Worm (Caenorhabditis elegans): Measurements from ENCODE around the gene pafo-1.
A peak's percentile ranks its signal among the peaks of the same experiment; 100 is the strongest.

The pafo-1 gene

DNA sequence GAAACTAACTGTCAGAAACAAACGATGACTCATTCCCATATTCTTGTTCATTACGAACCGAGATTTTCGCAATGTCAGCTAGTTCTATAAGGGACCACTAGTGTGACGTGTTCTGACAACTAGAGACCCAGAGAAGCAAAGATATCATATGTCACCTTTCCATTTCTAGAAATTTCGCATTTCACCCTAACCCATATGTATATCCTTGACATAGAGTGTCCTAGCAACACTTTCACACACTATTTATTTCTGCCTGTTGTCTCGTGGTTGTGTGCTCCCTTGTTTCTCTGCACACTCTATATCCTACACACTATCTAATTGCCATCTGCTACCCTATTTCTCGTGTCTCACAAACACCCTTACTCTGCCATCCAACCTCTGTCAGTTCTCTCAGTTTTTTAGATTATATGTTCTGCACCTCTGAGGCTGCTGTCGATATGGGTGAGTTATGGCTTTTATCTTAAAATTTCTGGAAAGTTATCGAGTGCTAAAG, 27.5 kb downstream of the pafo-1 start, which contains the start of the genes F38B7.17 and F38B7.3 (continued):
- TF ChIP-seq let-607 (tag; optimal IDR thresholded peaks at IDR 0.05) = no peak
- TF ChIP-seq pbrm-1 (GFP tag; IDR thresholded peaks at IDR 0.05) = no peak
- no peak for TF ChIP-seq ets-4 (GFP tag; optimal IDR thresholded peaks at IDR 0.05)
- TF ChIP-seq egl-44 (GFP tag; IDR thresholded peaks at IDR 0.05) = no peak
- no peak for TF ChIP-seq F55B11.4 (tag; optimal IDR thresholded peaks at IDR 0.05; ENCODE audit: borderline replicate concordance, insufficient read depth)

DNA sequence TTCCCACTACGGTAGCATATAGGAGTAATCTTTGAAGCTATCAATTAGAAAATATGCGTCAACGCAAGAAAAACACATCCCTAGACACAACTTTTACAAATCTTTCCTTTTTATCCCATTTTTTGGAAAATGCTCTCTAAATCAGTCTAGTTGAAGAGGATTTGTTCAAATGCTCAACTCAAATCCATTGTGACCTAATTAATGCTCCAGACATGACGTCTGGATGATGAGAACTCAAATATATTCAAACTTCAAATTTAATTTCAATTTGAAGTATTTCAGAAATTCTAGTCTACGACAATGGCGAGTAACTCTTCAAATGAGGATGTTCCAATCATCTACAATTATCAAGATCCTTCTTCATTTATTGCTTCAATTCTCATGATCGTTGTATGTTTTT, 30.9 kb downstream of the pafo-1 start, which contains the start of gene srx-85:
Gene srx-85, plus strand, starts transcription at position 301 of the 400 bp plus-strand sequence.
- no peak for TF ChIP-seq rpc-1 (optimal IDR thresholded peaks at IDR 0.05)
- TF ChIP-seq rpc-1 (tag; optimal IDR thresholded peaks at IDR 0.05) = no peak
- TF ChIP-seq ztf-26 (tag; optimal IDR thresholded peaks at IDR 0.05) = no peak
- TF ChIP-seq lin-26 (GFP tag; IDR thresholded peaks at IDR 0.05) = no peak
- TF ChIP-seq ets-4 (GFP tag; optimal IDR thresholded peaks at IDR 0.05) = no peak
- TF ChIP-seq dpff-1 (tag; optimal IDR thresholded peaks at IDR 0.05) = no peak
- TF ChIP-seq madf-3 (GFP tag; IDR thresholded peaks at IDR 0.05) = no peak
- TF ChIP-seq ceh-79 (tag; optimal IDR thresholded peaks at IDR 0.05) = no peak
- no peak for TF ChIP-seq egl-18 (GFP tag; IDR thresholded peaks at IDR 0.05)
- TF ChIP-seq ztf-3 (GFP tag; optimal IDR thresholded peaks at IDR 0.05) = no peak

DNA sequence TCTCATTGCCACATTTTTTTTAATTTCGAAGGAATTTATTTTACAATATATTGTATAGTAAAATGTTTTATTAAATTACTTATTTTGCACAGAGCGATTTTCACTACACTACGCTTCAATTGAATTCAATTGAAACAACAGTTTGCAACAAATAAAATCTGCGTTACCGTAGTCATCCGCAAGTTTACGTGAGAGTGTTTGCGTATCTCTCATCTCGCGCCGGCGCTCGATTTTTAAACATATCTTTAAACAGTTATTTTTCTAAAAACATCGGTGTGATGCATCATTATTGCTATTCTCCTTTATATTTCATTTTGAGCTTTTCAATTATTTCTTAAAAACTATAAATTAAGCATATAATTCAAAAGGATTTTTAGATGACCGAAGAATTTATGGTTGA, 32.8 kb downstream of the pafo-1 start, which contains the start of gene duo-1:
Gene duo-1, plus strand, starts transcription at position 371 of the 400 bp plus-strand sequence.
- TF ChIP-seq ztf-3 (GFP tag; optimal IDR thresholded peaks at IDR 0.05) = no peak
- TF ChIP-seq F33H1.4 (GFP tag; IDR thresholded peaks at IDR 0.05) = peak; percentile 66
- TF ChIP-seq ekl-4 (GFP tag; IDR thresholded peaks at IDR 0.05) = 0 out of 2 replicates have a peak, but pooled peaks have one; percentile 51
- no peak for TF ChIP-seq egrh-3 (GFP tag; IDR thresholded peaks at IDR 0.05)
- TF ChIP-seq B0336.3 (GFP tag; IDR thresholded peaks at IDR 0.05) = no peak
- no peak for TF ChIP-seq aptf-3 (GFP tag; IDR thresholded peaks at IDR 0.05)
- TF ChIP-seq B0019.2 (GFP tag; conservative IDR thresholded peaks at IDR 0.05) = no peak
- peak; percentile 95 for TF ChIP-seq efl-1 (GFP tag; optimal IDR thresholded peaks at IDR 0.05)
- TF ChIP-seq dpl-1 (GFP tag; optimal IDR thresholded peaks at IDR 0.05) = peak; percentile 82
- TF ChIP-seq lin-40 (tag; optimal IDR thresholded peaks at IDR 0.05) = no peak
- TF ChIP-seq atf-7 (tag; optimal IDR thresholded peaks at IDR 0.05) = no peak
- peak; percentile 72 for TF ChIP-seq rcor-1 (GFP tag; IDR thresholded peaks at IDR 0.05)
- no peak for TF ChIP-seq lsy-27 (tag; optimal IDR thresholded peaks at IDR 0.05; ENCODE audit: borderline replicate concordance, insufficient read depth)
- no peak for TF ChIP-seq hrde-1 (tag; optimal IDR thresholded peaks at IDR 0.05; ENCODE audit: borderline replicate concordance)
- TF ChIP-seq ztf-28 (GFP tag; IDR thresholded peaks at IDR 0.05) = no peak
- no peak for TF ChIP-seq F39B2.1 (GFP tag; IDR thresholded peaks at IDR 0.05)
- TF ChIP-seq F52B5.7 (tag; optimal IDR thresholded peaks at IDR 0.05) = no peak
- no peak for TF ChIP-seq nhr-80 (tag; optimal IDR thresholded peaks at IDR 0.05)
- TF ChIP-seq pbrm-1 (GFP tag; IDR thresholded peaks at IDR 0.05) = no peak
- TF ChIP-seq F37B4.10 (GFP tag; IDR thresholded peaks at IDR 0.05) = no peak
- no peak for TF ChIP-seq ceh-58 (GFP tag; IDR thresholded peaks at IDR 0.05)
- TF ChIP-seq Y53F4B.3 (GFP tag; IDR thresholded peaks at IDR 0.05) = no peak
- TF ChIP-seq lin-26 (GFP tag; IDR thresholded peaks at IDR 0.05) = no peak
- TF ChIP-seq egl-44 (GFP tag; IDR thresholded peaks at IDR 0.05) = no peak
- no peak for TF ChIP-seq snpc-1.3 (tag; optimal IDR thresholded peaks at IDR 0.05; ENCODE audit: insufficient read depth)
- no peak for TF ChIP-seq chd-7 (tag; optimal IDR thresholded peaks at IDR 0.05)
- no peak for TF ChIP-seq aptf-2 (GFP tag; conservative IDR thresholded peaks at IDR 0.05)
- TF ChIP-seq mcd-1 (GFP tag; IDR thresholded peaks at IDR 0.05) = no peak
- peak; percentile 88 for TF ChIP-seq madf-8 (GFP tag; conservative IDR thresholded peaks at IDR 0.05)
- TF ChIP-seq akir-1 (GFP tag; optimal IDR thresholded peaks at IDR 0.05) = no peak
- peak; percentile 80 for TF ChIP-seq lsl-1 (GFP tag; optimal IDR thresholded peaks at IDR 0.05)
- TF ChIP-seq nfyb-1 (GFP tag; IDR thresholded peaks at IDR 0.05) = no peak
- TF ChIP-seq F55B11.4 (tag; optimal IDR thresholded peaks at IDR 0.05; ENCODE audit: borderline replicate concordance, insufficient read depth) = no peak
- TF ChIP-seq let-607 (tag; optimal IDR thresholded peaks at IDR 0.05) = no peak
- no peak for TF ChIP-seq repo-1 (tag; optimal IDR thresholded peaks at IDR 0.05)
- TF ChIP-seq hsf-1 (GFP tag; IDR thresholded peaks at IDR 0.05) = no peak
- TF ChIP-seq madf-6 (GFP tag; IDR thresholded peaks at IDR 0.05) = peak; percentile 95
